Fruit fly (Drosophila melanogaster) S2 (cell line): ENCODE measurements around the gene Pits.

Experiments used
- CG8478 ChIP-seq: fragments of >200 bp; optimal IDR thresholded peaks from 2 replicates; lab custom pipeline; 2018
- CTCF ChIP-seq, 2 experiments: fragments of >200 bp; optimal IDR thresholded peaks; 2 replicates each; lab custom pipeline; 2018

dm6 chrX:12577722-12578121 is 5.3 kb downstream of the Pits start:
- no peak for TF ChIP-seq CG8478 (lab: Kevin White, UChicago)
- no peak for TF ChIP-seq CTCF (optimal IDR thresholded peaks at IDR 0.05; lab: Kevin White, UChicago)
